Fruit fly (Drosophila melanogaster) whole organism, wandering third instar larva: Measurements from ENCODE around the gene CG11891.

Source experiments
- CG32264 ChIP-seq: fragments of 200-800 bp; sonication (Bioruptor generic); optimal IDR thresholded peaks from 2 replicates; lab custom pipeline; 2016; ENCODE audit warnings: missing biosample characterization, missing genetic modification characterization
- CG9705 ChIP-seq: fragments of 200-800 bp; sonication (Bioruptor generic); optimal IDR thresholded peaks from 2 replicates; lab custom pipeline; 2018; ENCODE audit warnings: missing biosample characterization, mild to moderate bottlenecking, missing genetic modification characterization
- CrebA ChIP-seq: fragments of 200-800 bp; sonication (Bioruptor generic); optimal IDR thresholded peaks from 2 replicates; lab custom pipeline; 2016; ENCODE audit warnings: missing biosample characterization, mild to moderate bottlenecking, missing genetic modification characterization, borderline replicate concordance
- Dfd ChIP-seq: fragments of >200 bp; optimal IDR thresholded peaks from 2 replicates; lab custom pipeline; 2017; ENCODE audit warnings: missing biosample characterization, missing genetic modification characterization
- Dif ChIP-seq: fragments of 200-275, 200-300 bp; sonication (Bioruptor generic); optimal IDR thresholded peaks from 2 replicates; lab custom pipeline; 2018; ENCODE audit warnings: missing biosample characterization, missing genetic modification characterization; ENCODE audit not compliant: partially characterized antibody
- GATAd ChIP-seq: sonication (Bioruptor generic); optimal IDR thresholded peaks from 2 replicates; lab custom pipeline; 2016; ENCODE audit warnings: missing biosample characterization, missing genetic modification characterization
- HLH106 ChIP-seq: fragments of 200-800 bp; optimal IDR thresholded peaks from 3 replicates; lab custom pipeline; 2019; ENCODE audit warnings: missing biosample characterization, mild to moderate bottlenecking, missing genetic modification characterization, moderate library complexity
- Hnf4 ChIP-seq: fragments of 200-800 bp; sonication (Bioruptor generic); optimal IDR thresholded peaks from 2 replicates; lab custom pipeline; 2016; ENCODE audit warnings: missing biosample characterization, mild to moderate bottlenecking, missing genetic modification characterization
- Hr83 ChIP-seq: fragments of 200-300 bp; sonication (Bioruptor generic); optimal IDR thresholded peaks from 2 replicates; lab custom pipeline; 2016; ENCODE audit warnings: missing biosample characterization, mild to moderate bottlenecking, missing genetic modification characterization, moderate library complexity; ENCODE audit not compliant: poor library complexity, severe bottlenecking
- Jra ChIP-seq: sonication (Bioruptor generic); optimal IDR thresholded peaks from 2 replicates; lab custom pipeline; 2016; ENCODE audit warnings: missing biosample characterization, missing genetic modification characterization
- Mio ChIP-seq: sonication (Bioruptor generic); optimal IDR thresholded peaks from 2 replicates; lab custom pipeline; 2016; ENCODE audit warnings: missing biosample characterization, missing genetic modification characterization
- Myc ChIP-seq: fragments of >200 bp; optimal IDR thresholded peaks from 2 replicates; lab custom pipeline; 2017
- N ChIP-seq: fragments of >200 bp; optimal IDR thresholded peaks from 2 replicates; lab custom pipeline; 2018; ENCODE audit warnings: missing biosample characterization, missing external identifiers, missing genetic modification characterization
- OdsH ChIP-seq: fragments of 200-800 bp; sonication (Bioruptor generic); optimal IDR thresholded peaks from 2 replicates; lab custom pipeline; 2016; ENCODE audit warnings: missing biosample characterization, mild to moderate bottlenecking, missing genetic modification characterization
- Rel ChIP-seq, 2 experiments: fragments of 200-800 bp; sonication (Bioruptor generic) in 1 of 2; optimal IDR thresholded peaks; 2 replicates in 1 of 2; 3 replicates in 1 of 2; lab custom pipeline; 2016 to 2019; ENCODE audit warnings: mild to moderate bottlenecking in 2 of 2, missing biosample characterization in 2 of 2, missing genetic modification characterization in 2 of 2, moderate library complexity in 1 of 2
- Vsx2 ChIP-seq: fragments of 200-300, 225-300 bp; sonication (Bioruptor generic); optimal IDR thresholded peaks from 2 replicates; lab custom pipeline; 2018; ENCODE audit warnings: missing biosample characterization, missing genetic modification characterization; ENCODE audit not compliant: partially characterized antibody
- br ChIP-seq: fragments of 200-800 bp; sonication (Bioruptor generic); optimal IDR thresholded peaks from 2 replicates; lab custom pipeline; 2016; ENCODE audit warnings: missing biosample characterization, missing genetic modification characterization
- brk ChIP-seq: fragments of 200-800 bp; sonication (Bioruptor generic); optimal IDR thresholded peaks from 2 replicates; lab custom pipeline; 2016; ENCODE audit warnings: missing biosample characterization, mild to moderate bottlenecking, missing genetic modification characterization
- dl ChIP-seq, 2 experiments: fragments of 175-275, 200-275 bp in 1 of 2; fragments of 200-275 bp in 1 of 2; sonication (Bioruptor generic); optimal IDR thresholded peaks; lab custom pipeline; 2018; ENCODE audit warnings: mild to moderate bottlenecking in 2 of 2, missing biosample characterization in 2 of 2, missing genetic modification characterization in 2 of 2, moderate library complexity in 2 of 2; ENCODE audit not compliant: partially characterized antibody in 2 of 2, insufficient read depth in 1 of 2
- dmrt93B ChIP-seq: fragments of 200-800 bp; sonication (Bioruptor generic); optimal IDR thresholded peaks from 2 replicates; lab custom pipeline; 2018; ENCODE audit warnings: missing biosample characterization, mild to moderate bottlenecking, missing genetic modification characterization
- dsf ChIP-seq: sonication (Bioruptor generic); optimal IDR thresholded peaks from 2 replicates; lab custom pipeline; 2016; ENCODE audit warnings: missing biosample characterization, missing genetic modification characterization, borderline replicate concordance
- ey ChIP-seq: fragments of 200-800 bp; sonication (Bioruptor generic); optimal IDR thresholded peaks from 2 replicates; lab custom pipeline; 2016; ENCODE audit warnings: missing biosample characterization, missing genetic modification characterization
- foxo ChIP-seq, 2 experiments: fragments of 200-800 bp; sonication (Bioruptor generic); optimal IDR thresholded peaks; 2 replicates in 1 of 2; 3 replicates in 1 of 2; lab custom pipeline; 2016 to 2017; ENCODE audit warnings: missing biosample characterization in 2 of 2, missing genetic modification characterization in 2 of 2
- fru ChIP-seq: fragments of 200-800 bp; sonication (Bioruptor generic); optimal IDR thresholded peaks from 3 replicates; lab custom pipeline; 2016; ENCODE audit warnings: missing biosample characterization, mild to moderate bottlenecking, missing genetic modification characterization
- h ChIP-seq: fragments of 200-800 bp; sonication (Bioruptor generic); optimal IDR thresholded peaks from 3 replicates; lab custom pipeline; 2016; ENCODE audit warnings: missing biosample characterization, mild to moderate bottlenecking, missing genetic modification characterization
- lola ChIP-seq: fragments of >200 bp; optimal IDR thresholded peaks from 2 replicates; lab custom pipeline; 2017; ENCODE audit warnings: missing biosample characterization, missing genetic modification characterization
- pan ChIP-seq: fragments of >200 bp; optimal IDR thresholded peaks from 2 replicates; lab custom pipeline; 2017
- rgr ChIP-seq: fragments of 200-800 bp; sonication (Bioruptor generic); optimal IDR thresholded peaks from 3 replicates; lab custom pipeline; 2016; ENCODE audit warnings: missing biosample characterization, mild to moderate bottlenecking, missing genetic modification characterization
- sage ChIP-seq: fragments of 200-800 bp; sonication (Bioruptor generic); optimal IDR thresholded peaks from 2 replicates; lab custom pipeline; 2016; ENCODE audit warnings: missing biosample characterization, mild to moderate bottlenecking, missing genetic modification characterization
- usp ChIP-seq: fragments of >200 bp; optimal IDR thresholded peaks from 2 replicates; lab custom pipeline; 2017; ENCODE audit warnings: missing biosample characterization, missing genetic modification characterization
- woc ChIP-seq: sonication (Bioruptor generic); optimal IDR thresholded peaks from 2 replicates; lab custom pipeline; 2016; ENCODE audit warnings: missing biosample characterization, mild to moderate bottlenecking, missing genetic modification characterization

CG11891 gene

DNA sequence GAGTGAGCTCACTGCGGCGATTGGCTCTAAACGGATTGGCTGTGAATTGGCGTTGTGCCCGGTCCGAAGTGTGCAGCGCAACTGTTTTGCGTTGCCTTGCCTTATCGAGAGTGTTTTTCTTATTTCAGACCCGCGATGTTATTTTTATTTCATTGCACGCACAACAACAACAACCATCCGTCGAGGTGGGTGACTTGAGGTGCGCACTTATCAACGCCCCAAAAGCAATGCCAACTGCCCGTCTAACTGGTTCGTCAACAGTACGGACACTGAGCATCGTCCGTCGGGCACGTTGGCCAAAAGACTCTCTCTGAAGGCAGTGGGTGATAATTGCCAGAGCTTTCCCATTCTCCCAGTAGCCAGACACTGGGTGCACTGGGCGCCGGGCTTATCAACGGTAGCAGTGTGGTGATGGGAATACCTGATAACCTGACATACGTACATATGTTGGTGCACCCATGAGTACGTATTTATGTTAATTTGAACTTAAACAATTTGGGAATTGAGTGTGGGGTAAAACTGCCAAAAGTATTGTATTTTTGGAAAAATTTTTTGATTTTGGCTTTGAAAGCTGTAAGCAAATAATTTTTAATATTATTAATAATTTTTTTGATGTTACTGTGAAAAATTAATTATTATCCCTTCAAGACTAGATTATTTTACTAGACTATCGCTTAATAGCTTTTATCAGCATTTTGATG is 25.5 kb downstream of the CG11891 start, which contains the start of gene CG31102:
TSS of gene CG31102 (minus strand) at position 275 of the 701 bp plus-strand sequence.
- TF ChIP-seq CG9705 (GFP tag; lab: Kevin White, UChicago) = no peak
- no peak for TF ChIP-seq Rel (GFP tag; optimal IDR thresholded peaks at IDR 0.05; lab: Kevin White, UChicago)
- peak; percentile 84 for TF ChIP-seq Rel (tag; optimal IDR thresholded peaks at IDR 0.05; lab: Kevin White, UChicago)
- no peak for TF ChIP-seq HLH106 (tag; lab: Kevin White, UChicago)
- TF ChIP-seq fru = peak; percentile 39
- TF ChIP-seq Hr83 (GFP tag; lab: Kevin White, UChicago) = peak; percentile 12
- TF ChIP-seq Dif = peak; percentile 7
- peak; percentile 33 for TF ChIP-seq rgr (GFP tag; lab: Kevin White, UChicago)
- peak; percentile 82 for TF ChIP-seq CrebA (GFP tag; lab: Kevin White, UChicago)
- no peak for TF ChIP-seq lola (GFP tag; lab: Kevin White, UChicago)
- peak; percentile 37 for TF ChIP-seq Vsx2 (GFP tag; lab: Kevin White, UChicago)
- TF ChIP-seq h (GFP tag; lab: Kevin White, UChicago) = peak; percentile 93
- peak; percentile 40 for TF ChIP-seq Hnf4 (GFP tag; lab: Kevin White, UChicago)
- no peak for TF ChIP-seq pan
- peak; percentile 7 for TF ChIP-seq sage (GFP tag; lab: Kevin White, UChicago)
- peak in 1 of 2 experiments; percentile 60 for TF ChIP-seq dl (GFP tag; optimal IDR thresholded peaks at IDR 0.05; lab: Kevin White, UChicago; ENCODE audit: insufficient read depth in 1 of 2, partially characterized antibody in 2 of 2)
- TF ChIP-seq Jra (GFP tag; lab: Kevin White, UChicago) = peak; percentile 32
- peak; percentile 14 for TF ChIP-seq br (GFP tag; lab: Kevin White, UChicago)
- TF ChIP-seq dsf = no peak
- TF ChIP-seq N (GFP tag; lab: Kevin White, UChicago) = no peak

DNA sequence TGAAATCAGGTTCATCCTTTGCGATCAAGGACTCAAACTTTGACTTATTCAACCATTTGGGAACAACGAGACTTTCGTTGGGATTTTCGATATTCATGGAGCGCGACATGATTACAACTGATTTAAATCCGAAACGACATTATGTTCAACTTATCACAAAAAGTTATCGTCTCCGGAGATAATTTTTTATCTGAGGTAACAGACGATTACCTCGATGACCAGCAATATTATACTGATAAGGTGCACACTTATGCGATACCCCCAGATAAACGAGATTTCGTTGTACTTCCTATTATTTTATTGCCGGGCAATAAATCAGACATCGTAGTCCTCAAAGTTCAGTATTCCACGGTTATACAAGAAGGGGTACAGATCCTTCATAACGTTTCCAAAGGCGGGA is 27.7 kb downstream of the CG11891 start, which contains the start of gene CG31097:
TSS of gene CG31097 (minus strand) at position 101 of the 400 bp plus-strand sequence.
- TF ChIP-seq GATAd (no peak), h (GFP tag; lab: Kevin White, UChicago) (no peak), rgr (GFP tag; lab: Kevin White, UChicago) (no peak), Hnf4 (GFP tag; lab: Kevin White, UChicago) (no peak), woc (no peak), Rel (GFP tag; optimal IDR thresholded peaks at IDR 0.05; lab: Kevin White, UChicago) (no peak), Rel (tag; optimal IDR thresholded peaks at IDR 0.05; lab: Kevin White, UChicago) (no peak), CG9705 (GFP tag; lab: Kevin White, UChicago) (no peak), pan (no peak), Dif (no peak), CG32264 (GFP tag; lab: Kevin White, UChicago) (no peak), fru (no peak), dmrt93B (GFP tag; lab: Kevin White, UChicago) (no peak), Myc (lab: Kevin White, UChicago) (no peak), brk (no peak), Vsx2 (GFP tag; lab: Kevin White, UChicago) (no peak), dl (GFP tag; optimal IDR thresholded peaks at IDR 0.05; lab: Kevin White, UChicago; ENCODE audit: insufficient read depth in 1 of 2, partially characterized antibody in 2 of 2) (no peak), usp (GFP tag; lab: Kevin White, UChicago) (no peak)

DNA sequence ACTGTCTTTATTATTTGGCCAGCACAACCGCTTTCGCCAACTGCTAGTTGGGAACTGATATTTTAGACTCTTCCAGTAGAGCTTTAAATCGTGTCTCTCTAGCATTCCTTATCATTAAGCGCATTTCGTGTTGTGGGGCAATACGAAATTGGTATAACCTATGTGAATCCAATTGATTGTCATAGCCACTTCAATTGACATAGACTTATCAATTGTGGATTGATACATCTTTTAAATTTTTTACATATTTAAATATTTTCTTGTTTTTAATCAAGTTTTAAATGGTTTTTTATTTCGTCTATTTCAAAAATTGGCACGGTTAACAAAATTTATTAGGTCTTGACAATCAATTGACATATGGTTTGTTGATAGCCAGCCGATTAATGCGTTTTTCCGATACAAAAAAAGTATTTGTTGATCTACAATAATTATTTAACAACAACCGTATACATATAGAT is 29.5 kb downstream of the CG11891 start, which contains the start of gene CG31288:
TSS of gene CG31288 (minus strand) at position 51 of the 458 bp plus-strand sequence.
- TF ChIP-seq CG9705 (GFP tag; lab: Kevin White, UChicago) (no peak), br (GFP tag; lab: Kevin White, UChicago) (no peak), h (GFP tag; lab: Kevin White, UChicago) (no peak), CG32264 (GFP tag; lab: Kevin White, UChicago) (no peak), lola (GFP tag; lab: Kevin White, UChicago) (no peak), dl (GFP tag; optimal IDR thresholded peaks at IDR 0.05; lab: Kevin White, UChicago; ENCODE audit: insufficient read depth in 1 of 2, partially characterized antibody in 2 of 2) (no peak), Jra (GFP tag; lab: Kevin White, UChicago) (no peak), dsf (no peak), sage (GFP tag; lab: Kevin White, UChicago) (no peak), Dif (no peak), Myc (lab: Kevin White, UChicago) (no peak), CrebA (GFP tag; lab: Kevin White, UChicago) (no peak), fru (no peak), rgr (GFP tag; lab: Kevin White, UChicago) (no peak), GATAd (no peak), dmrt93B (GFP tag; lab: Kevin White, UChicago) (no peak), Mio (GFP tag; lab: Kevin White, UChicago) (no peak)

DNA sequence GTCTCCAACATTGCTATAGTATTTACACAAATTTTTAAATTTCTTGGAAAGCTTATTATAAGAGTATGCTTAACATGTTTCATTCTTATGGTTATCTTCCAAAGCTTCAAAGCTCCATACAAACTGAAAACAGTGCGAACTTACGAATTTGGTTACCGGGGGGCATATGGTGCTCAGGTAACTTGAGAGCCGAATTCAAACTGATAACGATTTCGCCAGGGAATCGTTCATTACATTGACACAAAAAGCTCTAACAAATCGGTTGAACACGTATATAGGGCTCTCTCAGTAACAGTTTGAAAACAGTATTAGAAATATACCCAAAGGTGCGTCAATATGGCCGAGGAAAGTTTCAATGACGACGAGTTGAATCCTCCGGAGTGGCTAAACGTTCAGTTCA is 30.6 kb downstream of the CG11891 start, which contains the start of gene CG13659:
TSS of gene CG13659 (plus strand) at position 317 of the 400 bp plus-strand sequence.
- TF ChIP-seq Hr83 (GFP tag; lab: Kevin White, UChicago) = no peak
- no peak for TF ChIP-seq fru
- TF ChIP-seq Jra (GFP tag; lab: Kevin White, UChicago) = no peak
- TF ChIP-seq ey (GFP tag; lab: Kevin White, UChicago) = no peak
- no peak for TF ChIP-seq OdsH
- no peak for TF ChIP-seq Myc (lab: Kevin White, UChicago)
- TF ChIP-seq woc = no peak
- no peak for TF ChIP-seq Vsx2 (GFP tag; lab: Kevin White, UChicago)
- TF ChIP-seq dl (GFP tag; optimal IDR thresholded peaks at IDR 0.05; lab: Kevin White, UChicago; ENCODE audit: insufficient read depth in 1 of 2, partially characterized antibody in 2 of 2) = no peak
- TF ChIP-seq Dfd (GFP tag; lab: Kevin White, UChicago) = no peak
- no peak for TF ChIP-seq foxo (GFP tag; optimal IDR thresholded peaks at IDR 0.05; lab: Kevin White, UChicago)
- TF ChIP-seq Hnf4 (GFP tag; lab: Kevin White, UChicago) = no peak
- TF ChIP-seq sage (GFP tag; lab: Kevin White, UChicago) = no peak
- TF ChIP-seq, all 38 proteins: peak for 0
